Worm (Caenorhabditis elegans): ENCODE data around the gene srd-67.
"Not testable (repeated sequence)": the region's sequence is repeated elsewhere in the genome, so short reads cannot be mapped to it uniquely, and the experiment has no call there.

DNA sequence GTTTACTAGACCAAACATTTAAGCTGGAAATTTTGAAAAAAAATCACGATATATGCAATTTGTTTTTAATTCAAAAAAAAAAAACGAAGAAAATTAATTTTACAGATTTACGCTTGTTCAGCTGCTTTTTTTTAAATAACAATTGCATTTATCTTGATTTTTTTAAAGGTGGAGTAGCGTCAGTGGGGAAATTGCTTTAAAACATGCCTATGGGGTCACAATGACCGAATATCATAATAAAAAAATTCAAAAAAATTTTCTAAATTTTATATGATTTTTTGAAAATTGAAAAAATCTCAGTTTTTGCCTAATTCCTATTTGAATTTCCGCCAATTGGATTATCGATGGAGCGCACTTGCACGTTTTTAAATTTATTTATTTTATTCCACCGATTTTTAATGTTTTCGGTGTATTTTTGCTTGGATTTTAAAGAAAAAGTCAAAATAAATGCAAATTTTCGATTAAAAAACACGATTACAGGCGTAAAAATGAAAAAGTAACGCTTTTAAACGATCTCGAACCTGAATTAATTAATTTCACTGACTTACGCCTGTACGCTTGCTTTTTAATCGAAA, 25.5 kb upstream of the srd-67 start:
- not testable (repeated sequence) for TF ChIP-seq rcor-1 (GFP tag; IDR thresholded peaks at IDR 0.05); zfh-2 (GFP tag; conservative IDR thresholded peaks at IDR 0.05); madf-10 (tag; optimal IDR thresholded peaks at IDR 0.05); lin-54 (GFP tag; optimal IDR thresholded peaks at IDR 0.05); pha-4 (tag; optimal IDR thresholded peaks at IDR 0.05)

Measured in whole organism, young adult.